Fruit fly (Drosophila melanogaster) whole organism, embryonic: ENCODE data around the gene CG12643.
A peak's percentile ranks its signal among the peaks of the same experiment; 100 is the strongest.

Experiments used
- B-H2 ChIP-seq: fragments of 200-800 bp; sonication (Bioruptor generic); optimal IDR thresholded peaks from 2 replicates; lab custom pipeline; 2018; ENCODE audit warnings: missing biosample characterization, mild to moderate bottlenecking, missing genetic modification characterization
- CG12155 ChIP-seq: fragments of 200-800 bp; sonication (Bioruptor generic); optimal IDR thresholded peaks from 3 replicates; lab custom pipeline; 2016; ENCODE audit warnings: missing biosample characterization, missing genetic modification characterization
- CG14050 ChIP-seq: fragments of 200-800 bp; sonication (Bioruptor generic); IDR thresholded peaks from 3 replicates; pipeline ENCODE4 v1.3.6; 2022; ENCODE audit warnings: missing biosample characterization, missing genetic modification characterization
- CG14441 ChIP-seq: fragments of 200-800 bp; sonication (Bioruptor generic); IDR thresholded peaks from 2 replicates; pipeline ENCODE4 v1.3.6; 2022; ENCODE audit warnings: missing biosample characterization, missing genetic modification characterization
- CG15479 ChIP-seq: fragments of 200-800 bp; sonication (Bioruptor generic); optimal IDR thresholded peaks from 3 replicates; lab custom pipeline; 2019; ENCODE audit warnings: missing biosample characterization, mild to moderate bottlenecking, missing genetic modification characterization, moderate library complexity
- CG15514 ChIP-seq: fragments of 200-800 bp; sonication (Bioruptor generic); optimal IDR thresholded peaks from 3 replicates; lab custom pipeline; 2017; ENCODE audit warnings: missing biosample characterization, missing genetic modification characterization, mild to moderate bottlenecking, moderate library complexity, missing genetic modification reagents
- CG15696 ChIP-seq: fragments of 200-800 bp; sonication (Bioruptor generic); optimal IDR thresholded peaks from 2 replicates; lab custom pipeline; 2019; ENCODE audit warnings: missing biosample characterization, mild to moderate bottlenecking, missing genetic modification characterization, moderate library complexity
- CG1603 ChIP-seq: fragments of 200-800 bp; sonication (Bioruptor generic); optimal IDR thresholded peaks from 2 replicates; lab custom pipeline; 2019; ENCODE audit warnings: missing biosample characterization, mild to moderate bottlenecking, missing genetic modification characterization, moderate library complexity
- CG16815 ChIP-seq: fragments of 200-800 bp; sonication (Bioruptor generic); optimal IDR thresholded peaks from 3 replicates; lab custom pipeline; 2017; ENCODE audit warnings: missing biosample characterization, mild to moderate bottlenecking, missing genetic modification characterization
- CG3065 ChIP-seq: fragments of 200-800 bp; sonication (Bioruptor generic); optimal IDR thresholded peaks from 2 replicates; lab custom pipeline; 2016; ENCODE audit warnings: missing biosample characterization, missing genetic modification characterization
- CG3847 ChIP-seq: fragments of 200-800 bp; sonication (Bioruptor generic); IDR thresholded peaks from 2 replicates; pipeline ENCODE4 v1.3.6; 2022; ENCODE audit warnings: missing biosample characterization, missing genetic modification characterization
- CG6689 ChIP-seq: fragments of 200-800 bp; sonication (Bioruptor generic); IDR thresholded peaks from 2 replicates; pipeline ENCODE4 v1.3.6; 2022; ENCODE audit warnings: missing biosample characterization, missing genetic modification characterization
- CG9437 ChIP-seq: fragments of 200-800 bp; sonication (Bioruptor generic); optimal IDR thresholded peaks from 2 replicates; lab custom pipeline; 2018; ENCODE audit warnings: missing biosample characterization, mild to moderate bottlenecking, missing genetic modification characterization
- CG9727 ChIP-seq: fragments of 200-800 bp; sonication (Bioruptor generic); optimal IDR thresholded peaks from 3 replicates; lab custom pipeline; 2017; ENCODE audit warnings: missing biosample characterization, mild to moderate bottlenecking, missing genetic modification characterization
- CHES-1-like ChIP-seq: fragments of 200-800 bp; sonication (Bioruptor generic); optimal IDR thresholded peaks from 2 replicates; lab custom pipeline; 2016; ENCODE audit warnings: missing biosample characterization, missing genetic modification characterization
- CTCF ChIP-seq: fragments of 200-800 bp; sonication (Bioruptor generic); optimal IDR thresholded peaks from 2 replicates; lab custom pipeline; 2017; ENCODE audit warnings: missing biosample characterization, mild to moderate bottlenecking, missing genetic modification characterization, moderate library complexity
- CoRest ChIP-seq: fragments of 200-800 bp; sonication (Bioruptor generic); optimal IDR thresholded peaks from 3 replicates; lab custom pipeline; 2018; ENCODE audit warnings: missing biosample characterization, mild to moderate bottlenecking, missing genetic modification characterization, moderate library complexity
- Dbx ChIP-seq: fragments of 200-800 bp; sonication (Bioruptor generic); IDR thresholded peaks from 3 replicates; pipeline ENCODE4 v1.3.6; 2022; ENCODE audit warnings: missing biosample characterization, missing genetic modification characterization
- Dll ChIP-seq: fragments of 200-800 bp; sonication (Bioruptor generic); IDR thresholded peaks from 4 replicates; pipeline ENCODE4 v1.3.6; 2022; ENCODE audit warnings: missing biosample characterization, missing genetic modification characterization; ENCODE audit not compliant: partially characterized antibody
- Eip74EF ChIP-seq, 2 experiments: fragments of 200-800 bp in 1 of 2; fragments of >200 bp in 1 of 2; sonication (Bioruptor generic) in 1 of 2; optimal IDR thresholded peaks; 2 replicates each; lab custom pipeline; 2017 to 2019; ENCODE audit warnings: missing biosample characterization in 2 of 2, missing genetic modification characterization in 2 of 2, mild to moderate bottlenecking in 1 of 2, moderate library complexity in 1 of 2
- Fer3 ChIP-seq: fragments of 200-800 bp; sonication (Bioruptor generic); optimal IDR thresholded peaks from 2 replicates; lab custom pipeline; 2018; ENCODE audit warnings: missing biosample characterization, mild to moderate bottlenecking, missing genetic modification characterization, moderate library complexity
- Hand ChIP-seq: fragments of 200-800 bp; sonication (Bioruptor generic); optimal IDR thresholded peaks from 2 replicates; lab custom pipeline; 2017; ENCODE audit warnings: mild to moderate bottlenecking, missing biosample characterization, missing genetic modification reagents, missing genetic modification characterization
- Hr78 ChIP-seq, 2 experiments: fragments of 200-800 bp in 1 of 2; fragments of >200 bp in 1 of 2; sonication (Bioruptor generic) in 1 of 2; optimal IDR thresholded peaks; 2 replicates each; lab custom pipeline; 2017 to 2019; ENCODE audit warnings: missing biosample characterization in 2 of 2, missing genetic modification characterization in 2 of 2, mild to moderate bottlenecking in 1 of 2, moderate library complexity in 1 of 2
- Hsf ChIP-seq: fragments of 200-800 bp; sonication (Bioruptor generic); optimal IDR thresholded peaks from 3 replicates; lab custom pipeline; 2016; ENCODE audit warnings: missing biosample characterization, missing genetic modification characterization
- Myb ChIP-seq: fragments of 200-800 bp; sonication (Bioruptor generic); optimal IDR thresholded peaks from 2 replicates; lab custom pipeline; 2016; ENCODE audit warnings: missing biosample characterization, missing genetic modification characterization
- Oli ChIP-seq: fragments of 200-800 bp; sonication (Bioruptor generic); optimal IDR thresholded peaks from 2 replicates; lab custom pipeline; 2018; ENCODE audit warnings: missing biosample characterization, mild to moderate bottlenecking, missing genetic modification characterization, moderate library complexity
- Opbp ChIP-seq: fragments of 200-800 bp; sonication (Bioruptor generic); IDR thresholded peaks from 3 replicates; pipeline ENCODE4 v1.3.6; 2022; ENCODE audit warnings: missing biosample characterization, missing genetic modification characterization; ENCODE audit not compliant: partially characterized antibody
- Vsx1 ChIP-seq: fragments of 200-800 bp; sonication (Bioruptor generic); optimal IDR thresholded peaks from 2 replicates; lab custom pipeline; 2017; ENCODE audit warnings: missing biosample characterization, mild to moderate bottlenecking, missing genetic modification characterization, missing genetic modification reagents
- al ChIP-seq: fragments of 200-800 bp; sonication (Bioruptor generic); IDR thresholded peaks from 2 replicates; pipeline ENCODE4 v1.3.6; 2022; ENCODE audit warnings: missing biosample characterization, missing genetic modification characterization
- ato ChIP-seq: fragments of 200-800 bp; sonication (Bioruptor generic); IDR thresholded peaks from 2 replicates; pipeline ENCODE4 v1.3.6; 2022; ENCODE audit warnings: missing biosample characterization, missing genetic modification characterization; ENCODE audit not compliant: partially characterized antibody
- btn ChIP-seq: fragments of 200-800 bp; sonication (Bioruptor generic); optimal IDR thresholded peaks from 2 replicates; lab custom pipeline; 2016; ENCODE audit warnings: missing biosample characterization, missing genetic modification characterization
- cato ChIP-seq: fragments of 200-800 bp; sonication (Bioruptor generic); optimal IDR thresholded peaks from 2 replicates; lab custom pipeline; 2016; ENCODE audit warnings: missing biosample characterization, missing genetic modification characterization, borderline replicate concordance
- cwo ChIP-seq: fragments of 200-800 bp; sonication (Bioruptor generic); optimal IDR thresholded peaks from 3 replicates; lab custom pipeline; 2017; ENCODE audit warnings: missing biosample characterization, missing genetic modification characterization, mild to moderate bottlenecking, moderate library complexity, missing genetic modification reagents
- da ChIP-seq: fragments of 200-800 bp; sonication (Bioruptor generic); optimal IDR thresholded peaks from 2 replicates; lab custom pipeline; 2016; ENCODE audit warnings: missing biosample characterization, missing genetic modification characterization
- emc ChIP-seq: fragments of 200-800 bp; sonication (Bioruptor generic); optimal IDR thresholded peaks from 2 replicates; lab custom pipeline; 2016; ENCODE audit warnings: missing biosample characterization, missing genetic modification characterization
- esg ChIP-seq: fragments of 200-800 bp; sonication (Bioruptor generic); conservative IDR thresholded peaks from 2 replicates; pipeline ENCODE4 v1.3.6; 2022; ENCODE audit warnings: missing biosample characterization, missing genetic modification characterization
- eve ChIP-seq, 2 experiments: fragments of >200 bp; optimal IDR thresholded peaks; 2 replicates each; lab custom pipeline; 2017; ENCODE audit warnings: missing biosample characterization in 2 of 2, missing genetic modification characterization in 2 of 2
- eyg ChIP-seq: fragments of 200-800 bp; sonication (Bioruptor generic); optimal IDR thresholded peaks from 3 replicates; lab custom pipeline; 2016; ENCODE audit warnings: missing biosample characterization, missing genetic modification characterization
- ind ChIP-seq: fragments of 200-800 bp; sonication (Bioruptor generic); optimal IDR thresholded peaks from 3 replicates; lab custom pipeline; 2016; ENCODE audit warnings: missing biosample characterization, missing genetic modification characterization
- lab ChIP-seq: fragments of 200-800 bp; sonication (Bioruptor generic); optimal IDR thresholded peaks from 3 replicates; lab custom pipeline; 2017; ENCODE audit warnings: missing biosample characterization, missing genetic modification characterization, mild to moderate bottlenecking, moderate library complexity, missing genetic modification reagents
- org-1 ChIP-seq: fragments of 200-800 bp; sonication (Bioruptor generic); optimal IDR thresholded peaks from 2 replicates; lab custom pipeline; 2017; ENCODE audit warnings: missing biosample characterization, missing genetic modification characterization
- pum ChIP-seq: fragments of 200-800 bp; sonication (Bioruptor generic); optimal IDR thresholded peaks from 2 replicates; lab custom pipeline; 2016; ENCODE audit warnings: missing biosample characterization, missing genetic modification characterization
- rib ChIP-seq: fragments of 200-800 bp; sonication (Bioruptor generic); IDR thresholded peaks from 2 replicates; pipeline ENCODE4 v1.3.6; 2022; ENCODE audit warnings: missing biosample characterization, missing genetic modification characterization
- row ChIP-seq: fragments of 200-800 bp; sonication (Bioruptor generic); IDR thresholded peaks from 3 replicates; pipeline ENCODE4 v1.3.6; 2022; ENCODE audit warnings: missing biosample characterization, missing genetic modification characterization
- sd ChIP-seq: fragments of 200-800 bp; sonication (Bioruptor generic); optimal IDR thresholded peaks from 3 replicates; lab custom pipeline; 2018; ENCODE audit warnings: missing biosample characterization, mild to moderate bottlenecking, missing genetic modification characterization, moderate library complexity
- tx ChIP-seq: fragments of 200-800 bp; sonication (Bioruptor generic); optimal IDR thresholded peaks from 2 replicates; lab custom pipeline; 2016; ENCODE audit warnings: missing biosample characterization, missing genetic modification characterization
- wor ChIP-seq: fragments of 200-800 bp; sonication (Bioruptor generic); IDR thresholded peaks from 2 replicates; pipeline ENCODE4 v1.3.6; 2022; ENCODE audit warnings: missing biosample characterization, missing genetic modification characterization
- zf30C ChIP-seq: fragments of 200-800 bp; sonication (Bioruptor generic); optimal IDR thresholded peaks from 3 replicates; lab custom pipeline; 2018; ENCODE audit warnings: missing biosample characterization, mild to moderate bottlenecking, missing genetic modification characterization

CG12643 gene

DNA sequence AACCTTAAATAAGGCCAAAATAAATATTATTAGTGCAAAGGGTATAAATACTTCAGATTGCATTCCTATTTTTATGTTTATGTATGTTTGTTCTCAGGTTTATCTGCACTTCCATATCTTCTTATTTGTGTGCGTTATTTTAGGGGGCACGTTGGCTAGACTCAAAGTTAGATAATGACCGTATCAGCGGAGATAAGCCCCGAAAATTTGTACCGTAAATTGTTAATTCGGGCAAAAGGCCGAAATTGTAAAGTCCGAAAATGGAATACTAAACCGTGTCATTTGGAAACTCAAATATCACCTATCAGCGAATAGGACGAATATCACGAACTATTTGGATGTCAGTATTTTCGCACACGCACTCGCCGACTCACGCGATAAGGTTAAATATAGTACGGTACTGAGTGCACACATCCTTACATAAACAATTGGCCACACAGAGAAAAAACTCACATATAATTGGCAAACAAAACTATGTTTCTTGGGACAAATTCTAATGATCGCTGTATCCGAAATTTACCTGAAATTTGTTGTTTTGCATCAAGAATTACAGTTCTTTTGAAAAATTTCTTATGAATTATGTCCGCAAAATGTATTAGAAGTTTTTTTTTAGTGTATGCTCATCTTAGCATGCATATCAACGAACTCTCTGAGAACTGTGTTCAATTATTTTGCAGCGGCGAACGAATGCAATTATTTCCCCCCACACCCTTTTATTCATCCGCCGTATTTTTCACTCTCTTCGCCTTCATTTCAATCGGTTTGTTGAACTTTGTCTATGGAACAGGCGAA, 1.7 kb downstream of the CG12643 start, which contains the start of gene Hk (continued):
- no peak for TF ChIP-seq CG16815 (GFP tag; lab: Kevin White, UChicago)
- TF ChIP-seq Eip74EF (GFP tag; optimal IDR thresholded peaks at IDR 0.05; lab: Kevin White, UChicago), result no peak
- TF ChIP-seq Hand (GFP tag; lab: Kevin White, UChicago), result no peak
- peak; percentile 56 for TF ChIP-seq row (GFP tag; lab: Robert Waterston, UW)
- TF ChIP-seq B-H2 (GFP tag; lab: Kevin White, UChicago), result no peak
- no peak for TF ChIP-seq Opbp (GFP tag; lab: Robert Waterston, UW)
- peak; percentile 33 for TF ChIP-seq CHES-1-like (GFP tag; lab: Kevin White, UChicago)
- TF ChIP-seq CG3847, result 0 out of 2 replicates have a peak, but pooled peaks have one; percentile 18
- TF ChIP-seq emc (GFP tag; lab: Kevin White, UChicago), result peak; percentile 17
- TF ChIP-seq sd, result peak; percentile 38
- TF ChIP-seq CTCF, result no peak
- TF ChIP-seq CG12155 (GFP tag; lab: Kevin White, UChicago), result peak; percentile 54
- peak; percentile 52 for TF ChIP-seq org-1
- no peak for TF ChIP-seq btn
- no peak for TF ChIP-seq CG14050 (GFP tag; lab: Robert Waterston, UW)
- TF ChIP-seq eve (GFP tag; optimal IDR thresholded peaks at IDR 0.05; lab: Kevin White, UChicago), result peak in 1 of 2 experiments; percentile 21
- no peak for TF ChIP-seq rib (GFP tag; lab: Robert Waterston, UW)
- no peak for TF ChIP-seq Dll (GFP tag; lab: Robert Waterston, UW)
- TF ChIP-seq esg (GFP tag; lab: Robert Waterston, UW), result 0 out of 2 replicates have a peak, but pooled peaks have one; percentile 16
- TF ChIP-seq Hr78 (GFP tag; optimal IDR thresholded peaks at IDR 0.05; lab: Kevin White, UChicago), result no peak
- peak; percentile 5 for TF ChIP-seq Myb
- peak; percentile 57 for TF ChIP-seq zf30C (GFP tag; lab: Kevin White, UChicago)
- no peak for TF ChIP-seq da (GFP tag; lab: Kevin White, UChicago)
- TF ChIP-seq CG15514 (GFP tag; lab: Kevin White, UChicago), result peak; percentile 34
- TF ChIP-seq al (GFP tag; lab: Robert Waterston, UW), result peak; percentile 29; the same call in 1 of the 2 replicates
- TF ChIP-seq CG3065 (GFP tag; lab: Kevin White, UChicago), result no peak
- TF ChIP-seq CG9437, result no peak
- no peak for TF ChIP-seq Vsx1
- peak; percentile 55 for TF ChIP-seq cwo (GFP tag; lab: Kevin White, UChicago)
- TF ChIP-seq CG14441 (GFP tag; lab: Robert Waterston, UW), result 0 out of 2 replicates have a peak, but pooled peaks have one; percentile 42
- TF ChIP-seq CG9727 (GFP tag; lab: Kevin White, UChicago), result peak; percentile 61
- TF ChIP-seq CG6689 (GFP tag; lab: Robert Waterston, UW), result 0 out of 2 replicates have a peak, but pooled peaks have one; percentile 20
- TF ChIP-seq lab (GFP tag; lab: Kevin White, UChicago), result peak; percentile 60
- no peak for TF ChIP-seq CG15696 (tag; lab: Kevin White, UChicago)
- TF ChIP-seq Oli (tag; lab: Kevin White, UChicago), result peak; percentile 46
- peak; percentile 8 for TF ChIP-seq pum (GFP tag; lab: Kevin White, UChicago)
- TF ChIP-seq ato, result no peak
- TF ChIP-seq Fer3 (tag; lab: Kevin White, UChicago), result peak; percentile 45
- no peak for TF ChIP-seq cato
- TF ChIP-seq Hsf (GFP tag; lab: Kevin White, UChicago), result peak; percentile 52
- peak; percentile 29 for TF ChIP-seq CoRest (tag; lab: Kevin White, UChicago)
- no peak for TF ChIP-seq wor (GFP tag; lab: Robert Waterston, UW)
- peak; percentile 53 for TF ChIP-seq ind (GFP tag; lab: Kevin White, UChicago)
- TF ChIP-seq Dbx, result no peak; the same call in 2 of the 3 replicates
- TF ChIP-seq CG1603, result peak; percentile 15
- no peak for TF ChIP-seq CG15479
- peak; percentile 21 for TF ChIP-seq eyg (GFP tag; lab: Kevin White, UChicago)
- TF ChIP-seq tx (GFP tag; lab: Kevin White, UChicago), result peak; percentile 38
